Fruit fly (Drosophila melanogaster): ENCODE results near the gene Sfp24Bd.
A peak's percentile ranks its signal among the peaks of the same experiment; 100 is the strongest.

Gene Sfp24Bd

dm6 chr2L:3628819-3629218 lies 40.1 kb downstream of the Sfp24Bd start (continued):
- TF ChIP-seq CG2129 (GFP tag; IDR thresholded peaks at IDR 0.05; ENCODE audit: partially characterized antibody) (no peak), CG10959 (GFP tag; IDR thresholded peaks at IDR 0.05) (no peak), Drgx (GFP tag; IDR thresholded peaks at IDR 0.05) (0 out of 2 replicates have a peak, but pooled peaks have one; percentile 18), Pdp1 (GFP tag; optimal IDR thresholded peaks at IDR 0.05) (peak; percentile 46 to 63), ro (GFP tag; IDR thresholded peaks at IDR 0.05) (no peak), bsh (GFP tag; optimal IDR thresholded peaks at IDR 0.05) (peak in 1 of 2 experiments; percentile 9), CG9437 (GFP tag; optimal IDR thresholded peaks at IDR 0.05) (peak; percentile 43), disco-r (GFP tag; optimal IDR thresholded peaks at IDR 0.05) (peak; percentile 89), sens (GFP tag) (peak; percentile 88), dysf (GFP tag; IDR thresholded peaks at IDR 0.05) (peak; percentile 68; the same call in 1 of the 3 replicates), CG1647 (GFP tag; optimal IDR thresholded peaks at IDR 0.05) (no peak), Usf (GFP tag; optimal IDR thresholded peaks at IDR 0.05) (no peak), Jarid2 (GFP tag; optimal IDR thresholded peaks at IDR 0.05) (peak; percentile 67), CG10565 (GFP tag; optimal IDR thresholded peaks at IDR 0.05) (no peak), ab (GFP tag; optimal IDR thresholded peaks at IDR 0.05) (peak; percentile 10), bowl (GFP tag; IDR thresholded peaks at IDR 0.05) (peak; percentile 29; the same call in 1 of the 2 replicates), MTF-1 (GFP tag; optimal IDR thresholded peaks at IDR 0.05; ENCODE audit: borderline replicate concordance) (peak; percentile 95), ems (GFP tag; optimal IDR thresholded peaks at IDR 0.05) (peak; percentile 24), BtbVII (GFP tag; optimal IDR thresholded peaks at IDR 0.05) (peak; percentile 91), CG14710 (tag; optimal IDR thresholded peaks at IDR 0.05) (peak; percentile 91), gem (tag; optimal IDR thresholded peaks at IDR 0.05) (peak; percentile 86), shn (GFP tag; optimal IDR thresholded peaks at IDR 0.05) (peak; percentile 80), cwo (GFP tag; optimal IDR thresholded peaks at IDR 0.05) (peak; percentile 83), danr (GFP tag; IDR thresholded peaks at IDR 0.05) (peak; percentile 7; the same call in 1 of the 2 replicates), az2 (GFP tag; optimal IDR thresholded peaks at IDR 0.05) (no peak), Bgb (GFP tag; IDR thresholded peaks at IDR 0.05; ENCODE audit: partially characterized antibody) (no peak), CG11085 (GFP tag; IDR thresholded peaks at IDR 0.05) (no peak), Hand (GFP tag; optimal IDR thresholded peaks at IDR 0.05) (peak; percentile 74), CG12391 (tag; optimal IDR thresholded peaks at IDR 0.05) (peak; percentile 73), peb (GFP tag; IDR thresholded peaks at IDR 0.05) (peak; percentile 59), CG10543 (GFP tag; optimal IDR thresholded peaks at IDR 0.05) (peak; percentile 84), Lim3 (GFP tag; IDR thresholded peaks at IDR 0.05) (no peak), dm (GFP tag; optimal IDR thresholded peaks at IDR 0.05) (no peak), CG18764 (GFP tag; optimal IDR thresholded peaks at IDR 0.05) (peak; percentile 90), Side (GFP tag; optimal IDR thresholded peaks at IDR 0.05) (peak; percentile 81), pb (GFP tag; optimal IDR thresholded peaks at IDR 0.05) (peak; percentile 42), NK7.1 (GFP tag; optimal IDR thresholded peaks at IDR 0.05) (peak; percentile 28), CG3281 (GFP tag; optimal IDR thresholded peaks at IDR 0.05) (peak; percentile 78), CG17912 (GFP tag; optimal IDR thresholded peaks at IDR 0.05) (peak; percentile 85), CG1233 (GFP tag; optimal IDR thresholded peaks at IDR 0.05) (peak; percentile 92), CG10654 (GFP tag; optimal IDR thresholded peaks at IDR 0.05) (peak; percentile 87), CG8765 (GFP tag; IDR thresholded peaks at IDR 0.05) (no peak), run (tag; optimal IDR thresholded peaks at IDR 0.05) (no peak), tup (GFP tag; optimal IDR thresholded peaks at IDR 0.05) (peak; percentile 49), ftz-f1 (GFP tag; optimal IDR thresholded peaks at IDR 0.05) (no peak), CG31441 (GFP tag; IDR thresholded peaks at IDR 0.05) (peak; percentile 69; the same call in 1 of the 2 replicates), CG16779 (GFP tag; IDR thresholded peaks at IDR 0.05) (no peak), pnt (GFP tag; optimal IDR thresholded peaks at IDR 0.05) (peak; percentile 23), Atf6 (GFP tag; IDR thresholded peaks at IDR 0.05) (peak; percentile 60), Meics (GFP tag; optimal IDR thresholded peaks at IDR 0.05) (peak; percentile 79), Aef1 (GFP tag; IDR thresholded peaks at IDR 0.05) (no peak)
